Worm (Caenorhabditis elegans): Measurements from ENCODE around the gene del-10.

The del-10 gene

ce11 chrII:6482102-6482501 lies at the start of gene del-10:
del-10 (minus strand) TSS chrII:6482125.
- TF ChIP-seq egl-5 (tag; optimal IDR thresholded peaks at IDR 0.05) = peak; percentile 78
- no peak for TF ChIP-seq nhr-76 (tag; optimal IDR thresholded peaks at IDR 0.05)

- no peak for TF ChIP-seq unc-62 (GFP tag; optimal IDR thresholded peaks at IDR 0.05)
- TF ChIP-seq lin-39 (tag; optimal IDR thresholded peaks at IDR 0.05) = no peak
Measured at ce11 chrII:6531527-6531926, 49.6 kb upstream of the del-10 start, which contains the start of gene abch-1. abch-1 (minus strand) TSS chrII:6531627.

ce11 chrII:6528629-6529028 lies 46.7 kb upstream of the del-10 start, which contains the start of gene C56E6.4:
C56E6.4 (minus strand) TSS chrII:6528729.
- TF ChIP-seq eor-1 (tag; optimal IDR thresholded peaks at IDR 0.05) (no peak), pqm-1 (tag; optimal IDR thresholded peaks at IDR 0.05) (no peak), mml-1 (tag; optimal IDR thresholded peaks at IDR 0.05) (no peak), nhr-28 (tag; optimal IDR thresholded peaks at IDR 0.05) (no peak), ceh-28 (tag; optimal IDR thresholded peaks at IDR 0.05) (no peak), mdl-1 (tag; optimal IDR thresholded peaks at IDR 0.05) (no peak), nhr-67 (tag; optimal IDR thresholded peaks at IDR 0.05) (no peak), unc-39 (tag; optimal IDR thresholded peaks at IDR 0.05) (no peak), lin-39 (tag; optimal IDR thresholded peaks at IDR 0.05) (no peak), nhr-12 (tag; optimal IDR thresholded peaks at IDR 0.05) (no peak), ama-1 (optimal IDR thresholded peaks at IDR 0.05) (no peak)

ce11 chrII:6526136-6526684 lies 44.3 kb upstream of the del-10 start:
- TF ChIP-seq pha-4 (tag; optimal IDR thresholded peaks at IDR 0.05) (peak; percentile 1), ama-1 (optimal IDR thresholded peaks at IDR 0.05) (peak; percentile 67), nhr-25 (tag; optimal IDR thresholded peaks at IDR 0.05) (no peak), elt-2 (tag; optimal IDR thresholded peaks at IDR 0.05) (peak; percentile 1), ceh-28 (tag; optimal IDR thresholded peaks at IDR 0.05) (peak; percentile 30), elt-3 (tag; optimal IDR thresholded peaks at IDR 0.05) (no peak)

- TF ChIP-seq pqm-1 (tag; optimal IDR thresholded peaks at IDR 0.05) (peak; percentile 28), mml-1 (tag; optimal IDR thresholded peaks at IDR 0.05) (no peak), elt-2 (tag; optimal IDR thresholded peaks at IDR 0.05) (peak; percentile 57)
Measured at ce11 chrII:6524501-6524977, 42.6 kb upstream of the del-10 start, which contains the start of gene C56E6.2. C56E6.2 (plus strand) TSS chrII:6524927.

- TF ChIP-seq nhr-23 (tag; optimal IDR thresholded peaks at IDR 0.05) (no peak), sea-2 (GFP tag; optimal IDR thresholded peaks at IDR 0.05) (no peak), unc-62 (GFP tag; optimal IDR thresholded peaks at IDR 0.05) (no peak), nhr-25 (tag; optimal IDR thresholded peaks at IDR 0.05) (no peak), ceh-28 (tag; optimal IDR thresholded peaks at IDR 0.05) (no peak), ZK546.5 (tag; optimal IDR thresholded peaks at IDR 0.05) (no peak), egl-27 (tag; optimal IDR thresholded peaks at IDR 0.05) (no peak), ceh-82 (tag; optimal IDR thresholded peaks at IDR 0.05) (no peak), ztf-11 (tag; optimal IDR thresholded peaks at IDR 0.05) (no peak), pqm-1 (tag; optimal IDR thresholded peaks at IDR 0.05) (no peak), unc-39 (tag; optimal IDR thresholded peaks at IDR 0.05) (no peak), tbx-2 (tag; optimal IDR thresholded peaks at IDR 0.05) (no peak), nhr-77 (tag; optimal IDR thresholded peaks at IDR 0.05) (no peak), elt-1 (tag; optimal IDR thresholded peaks at IDR 0.05) (no peak), nhr-11 (tag; optimal IDR thresholded peaks at IDR 0.05) (no peak), nhr-28 (tag; optimal IDR thresholded peaks at IDR 0.05) (no peak), mml-1 (tag; optimal IDR thresholded peaks at IDR 0.05) (no peak), daf-12 (tag; optimal IDR thresholded peaks at IDR 0.05) (no peak)
Measured at ce11 chrII:6523940-6524339, 42.0 kb upstream of the del-10 start.

ce11 chrII:6522622-6523254 lies 40.8 kb upstream of the del-10 start:
- TF ChIP-seq sea-2 (GFP tag; optimal IDR thresholded peaks at IDR 0.05) (no peak), pqm-1 (tag; optimal IDR thresholded peaks at IDR 0.05) (peak; percentile 25), nhr-43 (tag; optimal IDR thresholded peaks at IDR 0.05; ENCODE audit: poor library complexity, severe bottlenecking) (peak; percentile 19), eor-1 (tag; optimal IDR thresholded peaks at IDR 0.05) (no peak), lin-39 (tag; optimal IDR thresholded peaks at IDR 0.05) (peak; percentile 30), nhr-25 (tag; optimal IDR thresholded peaks at IDR 0.05) (peak; percentile 65)

Data from whole organism, L3 larva.